Worm (Caenorhabditis elegans) whole organism, L4 larva: ENCODE results near the gene Y47D3B.4.

Experiments
- aha-1 ChIP-seq: fragments of 150-350 bp; peaks from one replicate; lab custom pipeline; 2014; ENCODE audit warnings: missing biosample characterization, missing genetic modification characterization
- aly-2 ChIP-seq: sonication (generic microtip); optimal IDR thresholded peaks from 2 replicates; lab custom pipeline; 2018; ENCODE audit warnings: missing biosample characterization, missing genetic modification characterization
- ama-1 ChIP-seq: fragments of 150-350 bp; optimal IDR thresholded peaks from 2 replicates; lab custom pipeline; 2014; ENCODE audit warnings: inconsistent platforms, mixed read lengths
- daf-19 ChIP-seq: fragments of 200-800 bp; sonication (Bioruptor generic); conservative IDR thresholded peaks from 2 replicates; pipeline ENCODE4 v1.3.6; 2022; ENCODE audit warnings: missing genetic modification characterization, missing compliant biosample characterization
- dve-1 ChIP-seq: sonication (generic microtip); optimal IDR thresholded peaks from 2 replicates; lab custom pipeline; 2017; ENCODE audit warnings: antibody characterized with exemption, mild to moderate bottlenecking, missing genetic modification characterization, missing compliant biosample characterization; ENCODE audit not compliant: insufficient read depth
- lin-1 ChIP-seq: fragments of 200-800 bp; sonication (Bioruptor generic); IDR thresholded peaks from 2 replicates; pipeline ENCODE4 v1.3.6; 2022; ENCODE audit warnings: missing genetic modification reagents, missing genetic modification characterization, missing compliant biosample characterization
- lin-39 ChIP-seq: fragments of 150-350 bp; optimal IDR thresholded peaks from 2 replicates; lab custom pipeline; 2014; ENCODE audit warnings: missing biosample characterization, missing genetic modification reagents, missing genetic modification characterization
- nhr-11 ChIP-seq: fragments of 150-350 bp; optimal IDR thresholded peaks from 2 replicates; lab custom pipeline; 2014; ENCODE audit warnings: missing biosample characterization, missing genetic modification characterization
- nhr-25 ChIP-seq: sonication (generic microtip); optimal IDR thresholded peaks from 2 replicates; lab custom pipeline; 2017; ENCODE audit warnings: missing genetic modification characterization, mild to moderate bottlenecking, missing compliant biosample characterization, antibody characterized with exemption, moderate library complexity, borderline replicate concordance; ENCODE audit not compliant: insufficient read depth
- nhr-76 ChIP-seq: fragments of 150-350 bp; optimal IDR thresholded peaks from 2 replicates; lab custom pipeline; 2014; ENCODE audit warnings: missing biosample characterization, missing genetic modification characterization
- pqm-1 ChIP-seq: sonication (generic microtip); optimal IDR thresholded peaks from 2 replicates; lab custom pipeline; 2017; ENCODE audit warnings: missing biosample characterization, missing genetic modification characterization
- spr-3 ChIP-seq: fragments of 200-800 bp; sonication (Bioruptor generic); optimal IDR thresholded peaks from 2 replicates; lab custom pipeline; 2018; ENCODE audit warnings: mild to moderate bottlenecking, missing genetic modification characterization, missing compliant biosample characterization
- zag-1 ChIP-seq: fragments of 150-350 bp; optimal IDR thresholded peaks from 2 replicates; lab custom pipeline; 2014; ENCODE audit warnings: missing biosample characterization, missing genetic modification characterization
- ztf-7 ChIP-seq: fragments of 150-350 bp; optimal IDR thresholded peaks from 2 replicates; lab custom pipeline; 2014; ENCODE audit warnings: missing biosample characterization, missing genetic modification characterization

DNA sequence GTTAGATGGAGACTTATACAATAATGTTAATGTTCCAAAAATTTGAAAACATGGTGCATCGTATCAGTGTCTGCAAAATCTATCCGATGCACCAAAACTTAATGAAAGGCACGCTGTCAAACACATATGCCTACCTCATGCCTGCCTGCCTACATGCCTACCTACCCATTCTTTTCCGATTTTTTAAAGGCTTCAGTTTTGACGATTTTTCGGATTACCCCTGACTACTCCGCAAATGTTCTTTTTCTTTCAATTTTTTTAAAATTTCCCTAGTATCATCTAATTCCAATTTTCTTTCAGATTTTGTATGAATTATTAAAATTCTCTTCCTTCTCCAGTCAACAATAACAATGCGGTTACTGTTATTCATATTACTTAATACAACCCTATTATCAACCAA is 51.4 kb downstream of the Y47D3B.4 start, which contains the start of gene plr-1:
- TF ChIP-seq nhr-11 (tag; lab: Kevin White, UChicago) (no peak), lin-39 (tag; lab: Kevin White, UChicago) (no peak), aly-2 (tag; lab: Kevin White, UChicago) (no peak), ama-1 (lab: Kevin White, UChicago) (no peak), nhr-76 (no peak), spr-3 (GFP tag; lab: Kevin White, UChicago) (no peak), lin-1 (GFP tag; lab: Robert Waterston, UW) (no peak), nhr-25 (tag; lab: Kevin White, UChicago) (no peak), ztf-7 (tag; lab: Kevin White, UChicago) (no peak), dve-1 (tag; lab: Kevin White, UChicago) (no peak), pqm-1 (tag; lab: Kevin White, UChicago) (no peak), aha-1 (tag; lab: Kevin White, UChicago) (no peak), zag-1 (no peak), daf-19 (GFP tag; lab: Robert Waterston, UW) (no peak)
